Worm (Caenorhabditis elegans) whole organism, young adult: ENCODE data around the gene fbxb-72.

ENCODE experiments used
- B0035.1 ChIP-seq: sonication (generic microtip); optimal IDR thresholded peaks from 2 replicates; lab custom pipeline; 2016; ENCODE audit warnings: missing genetic modification characterization, mild to moderate bottlenecking, missing compliant biosample characterization, missing genotype, missing genetic modification reagents
- B0336.3 ChIP-seq: fragments of 200-800 bp; sonication (Bioruptor generic); IDR thresholded peaks from 2 replicates; pipeline ENCODE4 v1.3.6; 2022; ENCODE audit warnings: missing genetic modification characterization, missing compliant biosample characterization
- F55B11.4 ChIP-seq: sonication (generic microtip); optimal IDR thresholded peaks from 2 replicates; lab custom pipeline; 2016; ENCODE audit warnings: missing compliant biosample characterization, missing genetic modification characterization, borderline replicate concordance; ENCODE audit not compliant: insufficient read depth
- F57A8.1 ChIP-seq: fragments of 200-800 bp; sonication (Bioruptor generic); optimal IDR thresholded peaks from 2 replicates; lab custom pipeline; 2018; ENCODE audit warnings: mild to moderate bottlenecking, missing genetic modification characterization, moderate library complexity, missing compliant biosample characterization
- aptf-3 ChIP-seq: fragments of 200-800 bp; sonication (Bioruptor generic); IDR thresholded peaks from 2 replicates; pipeline ENCODE4 v1.3.6; 2022; ENCODE audit warnings: missing genetic modification characterization, missing compliant biosample characterization
- dpff-1 ChIP-seq: sonication (generic microtip); optimal IDR thresholded peaks from 2 replicates; lab custom pipeline; 2017; ENCODE audit warnings: mild to moderate bottlenecking, missing genetic modification characterization, missing compliant biosample characterization
- dpl-1 ChIP-seq: fragments of 150-350 bp; optimal IDR thresholded peaks from 2 replicates; lab custom pipeline; 2014; ENCODE audit warnings: missing biosample characterization, missing genetic modification reagents, missing genetic modification characterization
- nfya-1 ChIP-seq: sonication (generic microtip); optimal IDR thresholded peaks from 2 replicates; lab custom pipeline; 2017; ENCODE audit warnings: antibody characterized with exemption, missing compliant biosample characterization, missing genetic modification characterization, borderline replicate concordance; ENCODE audit not compliant: insufficient read depth
- pbrm-1 ChIP-seq: fragments of 200-800 bp; sonication (Bioruptor generic); IDR thresholded peaks from 2 replicates; pipeline ENCODE4 v1.3.6; 2022; ENCODE audit warnings: missing genetic modification reagents, missing genetic modification characterization, missing compliant biosample characterization
- sptf-2 ChIP-seq: fragments of 200-800 bp; sonication (Bioruptor generic); optimal IDR thresholded peaks from 2 replicates; lab custom pipeline; 2018; ENCODE audit warnings: mild to moderate bottlenecking, missing genetic modification characterization, missing compliant biosample characterization
- unc-130 ChIP-seq: sonication (generic microtip); optimal IDR thresholded peaks from 2 replicates; lab custom pipeline; 2016; ENCODE audit warnings: missing genetic modification reagents, missing genetic modification characterization, missing compliant biosample characterization
- ztf-18 ChIP-seq: sonication (generic microtip); optimal IDR thresholded peaks from 2 replicates; lab custom pipeline; 2016; ENCODE audit warnings: missing genotype, mild to moderate bottlenecking, missing genetic modification characterization, missing compliant biosample characterization

- no peak for TF ChIP-seq F55B11.4 (tag; lab: Kevin White, UChicago)
- no peak for TF ChIP-seq dpff-1 (tag; lab: Kevin White, UChicago)
- no peak for TF ChIP-seq aptf-3 (GFP tag; lab: Robert Waterston, UW)
- no peak for TF ChIP-seq pbrm-1 (GFP tag; lab: Robert Waterston, UW)
- no peak for TF ChIP-seq ztf-18 (tag; lab: Kevin White, UChicago)
- TF ChIP-seq sptf-2: no peak
- TF ChIP-seq nfya-1: no peak
- no peak for TF ChIP-seq F57A8.1 (GFP tag; lab: Kevin White, UChicago)
- TF ChIP-seq dpl-1 (GFP tag; lab: Kevin White, UChicago): no peak
- TF ChIP-seq unc-130: no peak
- no peak for TF ChIP-seq B0035.1 (tag; lab: Kevin White, UChicago)
- TF ChIP-seq B0336.3 (GFP tag; lab: Robert Waterston, UW): no peak
These were observed 12.4 kb upstream of the fbxb-72 start, which contains the start of gene srj-25 for ce11 chrV:736171-736570.
